Worm (Caenorhabditis elegans): ENCODE results near the gene T05C1.3.

Gene T05C1.3

DNA sequence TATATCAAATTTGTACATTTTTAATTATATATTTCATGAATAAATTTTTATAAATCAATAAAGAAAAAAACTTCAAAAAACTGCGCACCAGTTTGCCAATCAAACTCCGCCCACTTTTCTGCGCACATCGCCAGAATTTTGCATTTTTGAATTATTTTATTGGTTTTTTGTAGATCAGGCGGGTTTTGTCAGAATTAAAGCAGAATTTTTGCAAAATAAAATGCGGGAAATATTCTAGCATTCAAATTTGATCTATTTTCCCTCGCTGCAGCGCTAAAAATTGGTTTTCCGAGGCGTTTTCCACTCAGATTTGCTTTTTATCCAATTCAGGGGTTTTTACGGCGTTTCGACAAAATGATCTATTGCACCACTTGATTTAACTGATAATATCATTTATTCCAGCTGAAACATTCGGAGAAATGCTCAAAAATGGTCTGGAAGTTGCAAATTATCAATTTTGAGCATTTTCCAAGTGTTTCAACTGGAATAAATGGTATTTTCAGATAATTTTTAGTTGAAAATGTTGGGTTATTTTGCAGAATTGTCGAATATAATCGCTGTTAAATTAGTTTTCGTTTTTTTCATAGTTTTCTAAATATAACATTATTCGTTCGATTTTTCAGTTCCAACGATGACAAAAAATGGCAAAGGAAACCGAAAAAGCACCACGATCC lies 18.1 kb downstream of the T05C1.3 start, which contains the start of gene W06B4.1 (continued):
- TF ChIP-seq rcor-1 (GFP tag; IDR thresholded peaks at IDR 0.05) (peak; percentile 46; the same call in 1 of the 2 replicates), F37B4.10 (GFP tag; IDR thresholded peaks at IDR 0.05) (no peak), lin-35 (GFP tag; optimal IDR thresholded peaks at IDR 0.05) (peak in 1 of 3 experiments; percentile 50), hmg-1.2 (GFP tag; IDR thresholded peaks at IDR 0.05) (peak; percentile 29; the same call in 1 of the 2 replicates), efl-1 (GFP tag; optimal IDR thresholded peaks at IDR 0.05) (peak; percentile 94), tbp1 (GFP tag; optimal IDR thresholded peaks at IDR 0.05) (peak; percentile 24), lir-1 (GFP tag; conservative IDR thresholded peaks at IDR 0.05) (no peak), B0261.1 (tag; optimal IDR thresholded peaks at IDR 0.05) (no peak), snpc-4 (GFP tag; optimal IDR thresholded peaks at IDR 0.05) (peak; percentile 3), snpc-4 (tag; optimal IDR thresholded peaks at IDR 0.05) (no peak), tlf-1 (GFP tag; optimal IDR thresholded peaks at IDR 0.05) (peak; percentile 85), mes-4 (tag; optimal IDR thresholded peaks at IDR 0.05) (no peak), xnd-1 (tag; optimal IDR thresholded peaks at IDR 0.05) (peak; percentile 83), hlh-12 (tag; optimal IDR thresholded peaks at IDR 0.05) (no peak), lin-54 (GFP tag; optimal IDR thresholded peaks at IDR 0.05) (peak; percentile 86), T26A5.8 (tag; optimal IDR thresholded peaks at IDR 0.05) (no peak), akir-1 (GFP tag; optimal IDR thresholded peaks at IDR 0.05) (no peak), atf-7 (tag; optimal IDR thresholded peaks at IDR 0.05) (no peak), hsf-1 (GFP tag; IDR thresholded peaks at IDR 0.05) (peak; percentile 70), attf-5 (GFP tag; optimal IDR thresholded peaks at IDR 0.05) (no peak), nfyb-1 (GFP tag; IDR thresholded peaks at IDR 0.05) (peak; percentile 13; the same call in 1 of the 2 replicates), snpc-1.1 (tag; optimal IDR thresholded peaks at IDR 0.05; ENCODE audit: insufficient read depth) (no peak), F49E8.2 (tag; optimal IDR thresholded peaks at IDR 0.05; ENCODE audit: insufficient read depth) (peak; percentile 64), attf-3 (GFP tag; conservative IDR thresholded peaks at IDR 0.05) (no peak), ccch-3 (GFP tag; optimal IDR thresholded peaks at IDR 0.05) (no peak), C06A6.2 (GFP tag; conservative IDR thresholded peaks at IDR 0.05) (no peak), rec-8 (tag; optimal IDR thresholded peaks at IDR 0.05) (no peak), him-1 (tag; optimal IDR thresholded peaks at IDR 0.05) (peak; percentile 34), tbx-9 (tag; optimal IDR thresholded peaks at IDR 0.05; ENCODE audit: borderline replicate concordance) (no peak), Y79H2A.3 (GFP tag; conservative IDR thresholded peaks at IDR 0.05) (no peak), F57A8.1 (GFP tag; optimal IDR thresholded peaks at IDR 0.05) (no peak), dox-1 (GFP tag; IDR thresholded peaks at IDR 0.05) (peak; percentile 74)

DNA sequence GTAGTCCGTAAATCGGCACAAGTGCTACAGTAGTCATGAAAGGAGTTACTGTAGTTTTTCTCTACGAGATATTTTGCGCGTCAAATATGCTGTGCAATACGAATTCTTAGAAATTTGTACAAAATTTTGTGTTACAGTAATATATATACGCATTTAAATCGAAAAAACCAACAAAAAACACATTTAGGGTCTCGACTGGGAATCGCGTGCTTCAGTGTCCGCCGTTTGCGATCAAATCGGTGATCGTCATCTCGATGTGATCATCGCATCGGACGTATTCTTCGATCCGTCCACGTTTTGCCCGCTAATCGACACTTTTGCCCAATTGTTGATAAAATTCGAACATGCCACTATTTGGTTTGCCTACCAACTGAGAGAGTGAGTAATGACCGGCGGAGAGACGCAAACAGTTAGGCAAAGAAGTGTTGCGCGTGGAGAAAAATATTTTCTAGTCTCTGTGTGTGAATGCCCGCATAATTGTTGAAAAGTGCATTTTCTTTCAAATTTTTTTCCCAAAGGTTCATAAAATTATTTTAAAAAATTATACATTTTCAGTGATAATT lies 20.2 kb downstream of the T05C1.3 start:
- TF ChIP-seq cebp-1 (GFP tag; IDR thresholded peaks at IDR 0.05) (no peak), cebp-1 (tag; optimal IDR thresholded peaks at IDR 0.05) (peak; percentile 19), mel-28 (tag; optimal IDR thresholded peaks at IDR 0.05; ENCODE audit: borderline replicate concordance) (no peak), snpc-4 (GFP tag; optimal IDR thresholded peaks at IDR 0.05) (no peak), snpc-4 (tag; optimal IDR thresholded peaks at IDR 0.05) (no peak), C06A6.2 (GFP tag; conservative IDR thresholded peaks at IDR 0.05) (no peak), nhr-80 (tag; optimal IDR thresholded peaks at IDR 0.05) (peak; percentile 77), hmg-1.2 (GFP tag; IDR thresholded peaks at IDR 0.05) (peak; percentile 38; the same call in 1 of the 2 replicates), dox-1 (GFP tag; IDR thresholded peaks at IDR 0.05) (peak; percentile 22; the same call in 1 of the 2 replicates), attf-5 (GFP tag; optimal IDR thresholded peaks at IDR 0.05) (peak; percentile 4)

Measured in whole organism, young adult.